Fruit fly (Drosophila melanogaster): ENCODE measurements around the gene CG13071.

CG13071 gene

dm6 chr3L:16263043-16263442 lies 503 bp downstream of the CG13071 start, which contains the start of gene CG13070:
TSS of gene CG13070 (plus strand) at chr3L:16263343.
- no peak for TF ChIP-seq CG11617 (GFP tag; optimal IDR thresholded peaks at IDR 0.05)
- TF ChIP-seq ovo (GFP tag; optimal IDR thresholded peaks at IDR 0.05): no peak
- no peak for TF ChIP-seq kay (GFP tag; ENCODE audit: borderline replicate concordance)
- no peak for TF ChIP-seq CG33017 (tag; optimal IDR thresholded peaks at IDR 0.05)
- no peak for TF ChIP-seq CG12768 (GFP tag; optimal IDR thresholded peaks at IDR 0.05)
- TF ChIP-seq CG5204 (GFP tag; optimal IDR thresholded peaks at IDR 0.05): no peak
- no peak for TF ChIP-seq Crg-1 (GFP tag; optimal IDR thresholded peaks at IDR 0.05)
- no peak for TF ChIP-seq pad (GFP tag; optimal IDR thresholded peaks at IDR 0.05)
- no peak for TF ChIP-seq Hr96 (GFP tag; optimal IDR thresholded peaks at IDR 0.05)
- no peak for TF ChIP-seq bab1 (GFP tag; optimal IDR thresholded peaks at IDR 0.05)
- no peak for TF ChIP-seq tj (GFP tag; optimal IDR thresholded peaks at IDR 0.05)
- no peak for TF ChIP-seq cnc (optimal IDR thresholded peaks at IDR 0.05)
- no peak for TF ChIP-seq CG14711 (tag; optimal IDR thresholded peaks at IDR 0.05)

- TF ChIP-seq cnc (optimal IDR thresholded peaks at IDR 0.05) (no peak), CG7045 (GFP tag; optimal IDR thresholded peaks at IDR 0.05) (no peak), cic (GFP tag; optimal IDR thresholded peaks at IDR 0.05) (no peak), CG33017 (tag; optimal IDR thresholded peaks at IDR 0.05) (no peak), CG7101 (tag; optimal IDR thresholded peaks at IDR 0.05) (no peak), toe (GFP tag; optimal IDR thresholded peaks at IDR 0.05) (no peak), kay (GFP tag; ENCODE audit: borderline replicate concordance) (no peak), CG11617 (GFP tag; optimal IDR thresholded peaks at IDR 0.05) (no peak), CG12768 (GFP tag; optimal IDR thresholded peaks at IDR 0.05) (no peak), Clk (GFP tag; optimal IDR thresholded peaks at IDR 0.05) (no peak)
These were observed 2.5 kb downstream of the CG13071 start, which contains the start of the genes CG13051 and CG13069 for dm6 chr3L:16265000-16265399. TSS of gene CG13051 (minus strand) at chr3L:16265100. TSS of gene CG13069 (plus strand) at chr3L:16265385.

- no peak for TF ChIP-seq toe (GFP tag; optimal IDR thresholded peaks at IDR 0.05)
- TF ChIP-seq ovo (GFP tag; optimal IDR thresholded peaks at IDR 0.05): no peak
- no peak for TF ChIP-seq Hr96 (GFP tag; optimal IDR thresholded peaks at IDR 0.05)
- TF ChIP-seq Clk (GFP tag; optimal IDR thresholded peaks at IDR 0.05): no peak
- TF ChIP-seq CG7045 (GFP tag; optimal IDR thresholded peaks at IDR 0.05): no peak
- TF ChIP-seq CG1620 (GFP tag; optimal IDR thresholded peaks at IDR 0.05): no peak
- TF ChIP-seq CG5204 (GFP tag; optimal IDR thresholded peaks at IDR 0.05): no peak
These were observed 5.7 kb downstream of the CG13071 start, which contains the start of gene CG4950 for dm6 chr3L:16268106-16268733. TSS of gene CG4950 (minus strand) at chr3L:16268156.

- no peak for TF ChIP-seq CG7045 (GFP tag; optimal IDR thresholded peaks at IDR 0.05)
These were observed 6.6 kb downstream of the CG13071 start, which contains the start of gene CG13068 for dm6 chr3L:16269092-16269491. TSS of gene CG13068 (plus strand) at chr3L:16269392.

dm6 chr3L:16270802-16271332 lies 8.3 kb downstream of the CG13071 start, which contains the start of the genes CG34248 and CG13067:
TSS of gene CG34248 (minus strand) at chr3L:16270902.
TSS of gene CG13067 (plus strand) at chr3L:16271282.
- TF ChIP-seq Mnt (GFP tag; optimal IDR thresholded peaks at IDR 0.05) (no peak), Crg-1 (GFP tag; optimal IDR thresholded peaks at IDR 0.05) (no peak), cnc (optimal IDR thresholded peaks at IDR 0.05) (no peak), bab1 (GFP tag; optimal IDR thresholded peaks at IDR 0.05) (no peak), ovo (GFP tag; optimal IDR thresholded peaks at IDR 0.05) (no peak), Clk (GFP tag; optimal IDR thresholded peaks at IDR 0.05) (no peak), cic (GFP tag; optimal IDR thresholded peaks at IDR 0.05) (no peak), toe (GFP tag; optimal IDR thresholded peaks at IDR 0.05) (no peak), CG11617 (GFP tag; optimal IDR thresholded peaks at IDR 0.05) (no peak), CG7045 (GFP tag; optimal IDR thresholded peaks at IDR 0.05) (no peak), CG14711 (tag; optimal IDR thresholded peaks at IDR 0.05) (no peak), CG1620 (GFP tag; optimal IDR thresholded peaks at IDR 0.05) (no peak), kay (GFP tag; ENCODE audit: borderline replicate concordance) (no peak), CG12768 (GFP tag; optimal IDR thresholded peaks at IDR 0.05) (no peak), tj (GFP tag; optimal IDR thresholded peaks at IDR 0.05) (no peak), Hr96 (GFP tag; optimal IDR thresholded peaks at IDR 0.05) (no peak), pad (GFP tag; optimal IDR thresholded peaks at IDR 0.05) (no peak), CG5204 (GFP tag; optimal IDR thresholded peaks at IDR 0.05) (no peak), CG33017 (tag; optimal IDR thresholded peaks at IDR 0.05) (no peak), CG7101 (tag; optimal IDR thresholded peaks at IDR 0.05) (no peak)

dm6 chr3L:16272338-16272959 lies 9.9 kb downstream of the CG13071 start, which contains the start of gene CG13066:
TSS of gene CG13066 (plus strand) at chr3L:16272909.
- TF ChIP-seq Hr96 (GFP tag; optimal IDR thresholded peaks at IDR 0.05): no peak
- no peak for TF ChIP-seq ovo (GFP tag; optimal IDR thresholded peaks at IDR 0.05)
- no peak for TF ChIP-seq bab1 (GFP tag; optimal IDR thresholded peaks at IDR 0.05)
- no peak for TF ChIP-seq cnc (optimal IDR thresholded peaks at IDR 0.05)
- TF ChIP-seq CG12768 (GFP tag; optimal IDR thresholded peaks at IDR 0.05): no peak
